Worm (Caenorhabditis elegans): Measurements from ENCODE around the gene tlp-1.
"Not testable (repeated sequence)": the region's sequence is repeated elsewhere in the genome, so short reads cannot be mapped to it uniquely, and the experiment has no call there.

The tlp-1 gene

ce11 chrIV:13652023-13652422 is 51.9 kb downstream of the tlp-1 start, which contains the start of gene Y45F10C.6:
Y45F10C.6 (plus strand) TSS chrIV:13652323.
- not testable (repeated sequence) for TF ChIP-seq ref-1 (GFP tag; conservative IDR thresholded peaks at IDR 0.05); med-1 (GFP tag; optimal IDR thresholded peaks at IDR 0.05; ENCODE audit: insufficient read depth); T22C8.4 (GFP tag; IDR thresholded peaks at IDR 0.05)

ce11 chrIV:13651411-13651810 is 52.5 kb downstream of the tlp-1 start, which contains the start of gene C08F11.12:
C08F11.12 (minus strand) TSS chrIV:13651511.
- not testable (repeated sequence) for TF ChIP-seq cog-1 (tag; optimal IDR thresholded peaks at IDR 0.05); klf-2 (GFP tag; conservative IDR thresholded peaks at IDR 0.05); ztf-23 (GFP tag; IDR thresholded peaks at IDR 0.05)
